Worm (Caenorhabditis elegans): ENCODE measurements around the gene C34D4.10.

The C34D4.10 gene

ce11 chrIV:7083382-7083784 is 37.8 kb downstream of the C34D4.10 start, which contains the start of gene Y43B11AR.3:
Gene Y43B11AR.3, minus strand, starts transcription at chrIV:7083716.
- TF ChIP-seq nhr-10 (tag; optimal IDR thresholded peaks at IDR 0.05) (no peak), F26F4.8 (GFP tag; conservative IDR thresholded peaks at IDR 0.05) (peak; percentile 35; the same call in 1 of the 2 replicates), spr-3 (GFP tag; optimal IDR thresholded peaks at IDR 0.05) (peak; percentile 49), duxl-1 (tag; optimal IDR thresholded peaks at IDR 0.05; ENCODE audit: poor library complexity) (peak; percentile 22), ceh-28 (tag; optimal IDR thresholded peaks at IDR 0.05) (no peak), lin-38 (GFP tag; IDR thresholded peaks at IDR 0.05) (peak; percentile 89), zfp-2 (tag; optimal IDR thresholded peaks at IDR 0.05) (no peak), tra-1 (GFP tag; IDR thresholded peaks at IDR 0.05) (peak; percentile 79; the same call in 1 of the 2 replicates), Y105C5A.15 (GFP tag; IDR thresholded peaks at IDR 0.05) (peak; percentile 64; the same call in 1 of the 2 replicates), ceh-82 (tag; optimal IDR thresholded peaks at IDR 0.05) (no peak), vab-7 (GFP tag; IDR thresholded peaks at IDR 0.05) (peak; percentile 54; the same call in 1 of the 2 replicates), skn-1 (tag; optimal IDR thresholded peaks at IDR 0.05) (no peak), R02D3.7 (tag; optimal IDR thresholded peaks at IDR 0.05) (no peak), daf-16 (GFP tag; optimal IDR thresholded peaks at IDR 0.05) (no peak), daf-16 (tag; optimal IDR thresholded peaks at IDR 0.05) (no peak), dpl-1 (GFP tag; optimal IDR thresholded peaks at IDR 0.05) (no peak), nhr-6 (tag; optimal IDR thresholded peaks at IDR 0.05) (no peak), nhr-76 (tag; optimal IDR thresholded peaks at IDR 0.05) (no peak), unc-39 (tag; optimal IDR thresholded peaks at IDR 0.05) (no peak), Y75B8A.6 (GFP tag; IDR thresholded peaks at IDR 0.05) (peak; percentile 31; the same call in 1 of the 2 replicates), ces-1 (GFP tag; optimal IDR thresholded peaks at IDR 0.05) (no peak), zip-2 (tag; optimal IDR thresholded peaks at IDR 0.05) (no peak), unc-130 (GFP tag; optimal IDR thresholded peaks at IDR 0.05) (peak; percentile 86), ctbp-1 (GFP tag; IDR thresholded peaks at IDR 0.05) (peak; percentile 75), mdt-29 (GFP tag; IDR thresholded peaks at IDR 0.05) (peak; percentile 66; the same call in 1 of the 2 replicates), set-16 (GFP tag; IDR thresholded peaks at IDR 0.05) (no peak), hlh-30 (tag; optimal IDR thresholded peaks at IDR 0.05; ENCODE audit: insufficient read depth) (no peak), pha-4 (GFP tag; IDR thresholded peaks at IDR 0.05) (peak; percentile 46; the same call in 1 of the 2 replicates), pha-4 (tag; optimal IDR thresholded peaks at IDR 0.05) (no peak), ama-1 (optimal IDR thresholded peaks at IDR 0.05) (peak; percentile 74), saeg-2 (GFP tag; IDR thresholded peaks at IDR 0.05) (no peak), hmg-1.1 (GFP tag; IDR thresholded peaks at IDR 0.05) (no peak), php-3 (GFP tag; IDR thresholded peaks at IDR 0.05) (no peak), jun-1 (tag; optimal IDR thresholded peaks at IDR 0.05) (no peak), F44E2.7 (GFP tag; IDR thresholded peaks at IDR 0.05) (0 out of 2 replicates have a peak, but pooled peaks have one; percentile 61), lin-1 (GFP tag; IDR thresholded peaks at IDR 0.05) (peak; percentile 69; the same call in 1 of the 2 replicates), gei-8 (GFP tag; optimal IDR thresholded peaks at IDR 0.05) (peak; percentile 17), ztf-7 (tag; optimal IDR thresholded peaks at IDR 0.05) (no peak), Y48G9A.11 (GFP tag; IDR thresholded peaks at IDR 0.05) (peak; percentile 85; the same call in 1 of the 2 replicates), D1046.2 (GFP tag; IDR thresholded peaks at IDR 0.05) (no peak), nhr-41 (GFP tag; IDR thresholded peaks at IDR 0.05) (no peak), spr-1 (tag; optimal IDR thresholded peaks at IDR 0.05) (peak; percentile 32), rbr-2 (tag; optimal IDR thresholded peaks at IDR 0.05) (no peak), ceh-44 (GFP tag; IDR thresholded peaks at IDR 0.05) (0 out of 2 replicates have a peak, but pooled peaks have one; percentile 19), ZK337.2 (GFP tag; IDR thresholded peaks at IDR 0.05) (no peak), lsy-2 (tag; optimal IDR thresholded peaks at IDR 0.05) (no peak), mes-2 (tag; optimal IDR thresholded peaks at IDR 0.05; ENCODE audit: poor library complexity, severe bottlenecking) (peak; percentile 39), nhr-42 (GFP tag; IDR thresholded peaks at IDR 0.05) (no peak), zag-1 (tag; optimal IDR thresholded peaks at IDR 0.05) (no peak), lir-3 (tag; optimal IDR thresholded peaks at IDR 0.05) (no peak), madf-5 (GFP tag; IDR thresholded peaks at IDR 0.05) (peak in 1 of 2 experiments; percentile 89; a peak in 2 of 4 replicates), F49E8.2 (tag; optimal IDR thresholded peaks at IDR 0.05; ENCODE audit: borderline replicate concordance) (peak; percentile 95)

Measured in whole organism, L4 larva.